Fruit fly (Drosophila melanogaster) whole organism, embryonic: ENCODE data around the gene gb.

Experiments used
- B-H2 ChIP-seq: fragments of 200-800 bp; sonication (Bioruptor generic); optimal IDR thresholded peaks from 2 replicates; lab custom pipeline; 2018; ENCODE audit warnings: missing biosample characterization, mild to moderate bottlenecking, missing genetic modification characterization
- Blimp-1 ChIP-seq: fragments of 200-800 bp; sonication (Bioruptor generic); optimal IDR thresholded peaks from 3 replicates; lab custom pipeline; 2018; ENCODE audit warnings: missing biosample characterization, missing genetic modification characterization, mild to moderate bottlenecking, moderate library complexity, missing genetic modification reagents
- CG10147 ChIP-seq: fragments of 200-800 bp; sonication (Bioruptor generic); optimal IDR thresholded peaks from 2 replicates; lab custom pipeline; 2019; ENCODE audit warnings: missing biosample characterization, mild to moderate bottlenecking, missing genetic modification characterization, moderate library complexity
- CG12659 ChIP-seq: fragments of 200-800 bp; sonication (Bioruptor generic); optimal IDR thresholded peaks from 3 replicates; lab custom pipeline; 2017; ENCODE audit warnings: mild to moderate bottlenecking, missing biosample characterization, missing genetic modification reagents, missing genetic modification characterization
- CG12942 ChIP-seq: fragments of 200-800 bp; sonication (Bioruptor generic); optimal IDR thresholded peaks from 3 replicates; lab custom pipeline; 2016; ENCODE audit warnings: missing biosample characterization, missing genetic modification characterization
- CG14710 ChIP-seq: fragments of 200-800 bp; sonication (Bioruptor generic); optimal IDR thresholded peaks from 3 replicates; lab custom pipeline; 2019; ENCODE audit warnings: missing biosample characterization, mild to moderate bottlenecking, missing genetic modification characterization, moderate library complexity
- CG15073 ChIP-seq: fragments of 200-800 bp; sonication (Bioruptor generic); optimal IDR thresholded peaks from 2 replicates; lab custom pipeline; 2016; ENCODE audit warnings: missing biosample characterization, missing genetic modification characterization
- CG1529 ChIP-seq: fragments of 200-800 bp; sonication (Bioruptor generic); optimal IDR thresholded peaks from 3 replicates; lab custom pipeline; 2018; ENCODE audit warnings: missing biosample characterization, missing genetic modification characterization
- CG16863 ChIP-seq: fragments of 200-800 bp; sonication (Bioruptor generic); optimal IDR thresholded peaks from 3 replicates; lab custom pipeline; 2016; ENCODE audit warnings: missing biosample characterization, missing genetic modification characterization
- CG17361 ChIP-seq: fragments of 200-800 bp; sonication (Bioruptor generic); IDR thresholded peaks from 3 replicates; pipeline ENCODE4 v1.3.6; 2022; ENCODE audit warnings: missing biosample characterization, missing genetic modification characterization
- CG18262 ChIP-seq: fragments of 200-800 bp; optimal IDR thresholded peaks from 3 replicates; lab custom pipeline; 2019; ENCODE audit warnings: missing biosample characterization, mild to moderate bottlenecking, missing genetic modification characterization, moderate library complexity
- CG2678 ChIP-seq: fragments of 200-800 bp; sonication (Bioruptor generic); optimal IDR thresholded peaks from 3 replicates; lab custom pipeline; 2019; ENCODE audit warnings: missing biosample characterization, mild to moderate bottlenecking, missing genetic modification characterization, moderate library complexity
- CG30020 ChIP-seq: fragments of 200-800 bp; optimal IDR thresholded peaks from 2 replicates; lab custom pipeline; 2019; ENCODE audit warnings: missing biosample characterization, mild to moderate bottlenecking, missing genetic modification characterization, moderate library complexity
- CG30431 ChIP-seq: fragments of 200-800 bp; sonication (Bioruptor generic); optimal IDR thresholded peaks from 2 replicates; lab custom pipeline; 2017; ENCODE audit warnings: missing biosample characterization, missing genetic modification characterization
- CG3281 ChIP-seq: fragments of 200-800 bp; sonication (Bioruptor generic); optimal IDR thresholded peaks from 3 replicates; lab custom pipeline; 2017; ENCODE audit warnings: missing biosample characterization, mild to moderate bottlenecking, missing genetic modification characterization
- CG34376 ChIP-seq: fragments of 200-800 bp; sonication (Bioruptor generic); optimal IDR thresholded peaks from 2 replicates; lab custom pipeline; 2018; ENCODE audit warnings: missing biosample characterization, mild to moderate bottlenecking, missing genetic modification characterization
- CG5180 ChIP-seq: fragments of 200-800 bp; sonication (Bioruptor generic); optimal IDR thresholded peaks from 3 replicates; lab custom pipeline; 2017; ENCODE audit warnings: missing biosample characterization, missing genetic modification characterization, mild to moderate bottlenecking, moderate library complexity, missing genetic modification reagents
- CG5953 ChIP-seq: fragments of 200-800 bp; sonication (Bioruptor generic); IDR thresholded peaks from 2 replicates; pipeline ENCODE4 v1.3.6; 2022; ENCODE audit warnings: missing biosample characterization, missing genetic modification characterization
- CG6175 ChIP-seq: fragments of 200-800 bp; sonication (Bioruptor generic); IDR thresholded peaks from 3 replicates; pipeline ENCODE4 v1.3.6; 2022; ENCODE audit warnings: missing biosample characterization, missing genetic modification characterization
- CG6254 ChIP-seq: fragments of 200-800 bp; sonication (Bioruptor generic); optimal IDR thresholded peaks from 3 replicates; lab custom pipeline; 2017; ENCODE audit warnings: mild to moderate bottlenecking, missing biosample characterization, missing genetic modification reagents, missing genetic modification characterization
- CG6854 ChIP-seq: fragments of 200-800 bp; sonication (Bioruptor generic); optimal IDR thresholded peaks from 3 replicates; lab custom pipeline; 2017; ENCODE audit warnings: missing biosample characterization, mild to moderate bottlenecking, missing genetic modification characterization
- CG7786 ChIP-seq: fragments of 200-800 bp; sonication (Bioruptor generic); optimal IDR thresholded peaks from 2 replicates; lab custom pipeline; 2016; ENCODE audit warnings: missing biosample characterization, missing genetic modification characterization
- CG9817 ChIP-seq: fragments of 200-800 bp; sonication (Bioruptor generic); optimal IDR thresholded peaks from 2 replicates; lab custom pipeline; 2018; ENCODE audit warnings: missing biosample characterization, mild to moderate bottlenecking, missing genetic modification characterization, moderate library complexity
- CG9876 ChIP-seq: fragments of 200-800 bp; sonication (Bioruptor generic); optimal IDR thresholded peaks from 2 replicates; lab custom pipeline; 2016; ENCODE audit warnings: missing biosample characterization, missing genetic modification characterization
- Dip3 ChIP-seq: fragments of 200-800 bp; sonication (Bioruptor generic); optimal IDR thresholded peaks from 3 replicates; lab custom pipeline; 2016; ENCODE audit warnings: missing biosample characterization, missing genetic modification characterization
- Dp ChIP-seq: fragments of 200-800 bp; sonication (Bioruptor generic); optimal IDR thresholded peaks from 2 replicates; lab custom pipeline; 2018; ENCODE audit warnings: missing biosample characterization, mild to moderate bottlenecking, missing genetic modification characterization, moderate library complexity
- Dref ChIP-seq: fragments of 200-800 bp; sonication (Bioruptor generic); IDR thresholded peaks from 2 replicates; pipeline ENCODE4 v1.3.6; 2022; ENCODE audit warnings: missing biosample characterization, missing genetic modification characterization
- Fer2 ChIP-seq: fragments of 200-800 bp; sonication (Bioruptor generic); optimal IDR thresholded peaks from 2 replicates; lab custom pipeline; 2018; ENCODE audit warnings: missing biosample characterization, mild to moderate bottlenecking, missing genetic modification characterization, moderate library complexity
- GATAe ChIP-seq: fragments of 200-800 bp; sonication (Bioruptor generic); conservative IDR thresholded peaks from 2 replicates; pipeline ENCODE4 v1.3.6; 2022; ENCODE audit warnings: missing biosample characterization, missing genetic modification characterization
- HHEX ChIP-seq: fragments of 200-800 bp; sonication (Bioruptor generic); optimal IDR thresholded peaks from 3 replicates; lab custom pipeline; 2017; ENCODE audit warnings: missing biosample characterization, mild to moderate bottlenecking, missing genetic modification characterization, missing genetic modification reagents
- Hsf ChIP-seq: fragments of 200-800 bp; sonication (Bioruptor generic); optimal IDR thresholded peaks from 3 replicates; lab custom pipeline; 2016; ENCODE audit warnings: missing biosample characterization, missing genetic modification characterization
- MBD-R2 ChIP-seq: fragments of 200-800 bp; sonication (Bioruptor generic); IDR thresholded peaks from 2 replicates; pipeline ENCODE4 v1.3.6; 2022; ENCODE audit warnings: missing biosample characterization, missing genetic modification characterization
- Side ChIP-seq: fragments of 200-800 bp; sonication (Bioruptor generic); optimal IDR thresholded peaks from 2 replicates; lab custom pipeline; 2016; ENCODE audit warnings: missing biosample characterization, missing genetic modification characterization
- TFAM ChIP-seq: fragments of 200-800 bp; sonication (Bioruptor generic); optimal IDR thresholded peaks from 2 replicates; lab custom pipeline; 2017; ENCODE audit warnings: missing biosample characterization, missing genetic modification characterization, inconsistent platforms
- cas ChIP-seq: fragments of 200-800 bp; sonication (Bioruptor generic); IDR thresholded peaks from 2 replicates; pipeline ENCODE4 v1.3.6; 2022; ENCODE audit warnings: missing biosample characterization, missing genetic modification characterization
- chn ChIP-seq: fragments of 200-800 bp; sonication (Bioruptor generic); optimal IDR thresholded peaks from 2 replicates; lab custom pipeline; 2016; ENCODE audit warnings: missing biosample characterization, missing genetic modification characterization
- crp ChIP-seq, 2 experiments: fragments of 200-800 bp; sonication (Bioruptor generic); optimal IDR thresholded peaks; 2 replicates in 1 of 2; 3 replicates in 1 of 2; lab custom pipeline; 2017; ENCODE audit warnings: missing biosample characterization in 2 of 2, missing genetic modification characterization in 2 of 2, mild to moderate bottlenecking in 1 of 2, moderate library complexity in 1 of 2
- dati ChIP-seq: fragments of 200-800 bp; sonication (Bioruptor generic); IDR thresholded peaks from 2 replicates; pipeline ENCODE4 v1.3.6; 2022; ENCODE audit warnings: missing biosample characterization, missing genetic modification characterization
- dpn ChIP-seq, 2 experiments: fragments of 200-800 bp; sonication (Bioruptor generic); optimal IDR thresholded peaks; 3 replicates each; lab custom pipeline; 2016; ENCODE audit warnings: missing biosample characterization in 2 of 2, missing genetic modification characterization in 2 of 2
- en ChIP-seq: fragments of 200-800 bp; sonication (Bioruptor generic); optimal IDR thresholded peaks from 2 replicates; lab custom pipeline; 2016; ENCODE audit warnings: missing biosample characterization, missing genetic modification characterization
- fd3F ChIP-seq: fragments of 200-800 bp; sonication (Bioruptor generic); optimal IDR thresholded peaks from 2 replicates; lab custom pipeline; 2018; ENCODE audit warnings: missing biosample characterization, mild to moderate bottlenecking, missing genetic modification characterization, moderate library complexity
- fd64A ChIP-seq: fragments of 200-800 bp; sonication (Bioruptor generic); optimal IDR thresholded peaks from 3 replicates; lab custom pipeline; 2018; ENCODE audit warnings: missing biosample characterization, mild to moderate bottlenecking, missing genetic modification characterization
- gfzf ChIP-seq: fragments of 200-800 bp; sonication (Bioruptor generic); optimal IDR thresholded peaks from 2 replicates; lab custom pipeline; 2016; ENCODE audit warnings: missing biosample characterization, mild to moderate bottlenecking, missing genetic modification characterization, moderate library complexity
- inv ChIP-seq: fragments of 200-800 bp; sonication (Bioruptor generic); IDR thresholded peaks from 2 replicates; pipeline ENCODE4 v1.3.6; 2022; ENCODE audit warnings: missing biosample characterization, missing genetic modification characterization; ENCODE audit not compliant: partially characterized antibody
- ken ChIP-seq: fragments of 200-800 bp; sonication (Bioruptor generic); IDR thresholded peaks from 3 replicates; pipeline ENCODE4 v1.3.6; 2022; ENCODE audit warnings: missing biosample characterization, missing genetic modification characterization
- otp ChIP-seq: fragments of 200-800 bp; sonication (Bioruptor generic); IDR thresholded peaks from 3 replicates; pipeline ENCODE4, ENCODE4 v1.3.6; 2022; ENCODE audit warnings: missing biosample characterization, missing genetic modification characterization
- shn ChIP-seq: fragments of 200-800 bp; sonication (Bioruptor generic); optimal IDR thresholded peaks from 3 replicates; lab custom pipeline; 2016; ENCODE audit warnings: missing biosample characterization, missing genetic modification characterization
- trem ChIP-seq: fragments of 200-800 bp; optimal IDR thresholded peaks from 3 replicates; lab custom pipeline; 2019; ENCODE audit warnings: missing biosample characterization, mild to moderate bottlenecking, missing genetic modification characterization, moderate library complexity
- zfh2 ChIP-seq: fragments of 200-800 bp; sonication (Bioruptor generic); optimal IDR thresholded peaks from 2 replicates; lab custom pipeline; 2016; ENCODE audit warnings: missing biosample characterization, missing genetic modification characterization

gb gene

DNA sequence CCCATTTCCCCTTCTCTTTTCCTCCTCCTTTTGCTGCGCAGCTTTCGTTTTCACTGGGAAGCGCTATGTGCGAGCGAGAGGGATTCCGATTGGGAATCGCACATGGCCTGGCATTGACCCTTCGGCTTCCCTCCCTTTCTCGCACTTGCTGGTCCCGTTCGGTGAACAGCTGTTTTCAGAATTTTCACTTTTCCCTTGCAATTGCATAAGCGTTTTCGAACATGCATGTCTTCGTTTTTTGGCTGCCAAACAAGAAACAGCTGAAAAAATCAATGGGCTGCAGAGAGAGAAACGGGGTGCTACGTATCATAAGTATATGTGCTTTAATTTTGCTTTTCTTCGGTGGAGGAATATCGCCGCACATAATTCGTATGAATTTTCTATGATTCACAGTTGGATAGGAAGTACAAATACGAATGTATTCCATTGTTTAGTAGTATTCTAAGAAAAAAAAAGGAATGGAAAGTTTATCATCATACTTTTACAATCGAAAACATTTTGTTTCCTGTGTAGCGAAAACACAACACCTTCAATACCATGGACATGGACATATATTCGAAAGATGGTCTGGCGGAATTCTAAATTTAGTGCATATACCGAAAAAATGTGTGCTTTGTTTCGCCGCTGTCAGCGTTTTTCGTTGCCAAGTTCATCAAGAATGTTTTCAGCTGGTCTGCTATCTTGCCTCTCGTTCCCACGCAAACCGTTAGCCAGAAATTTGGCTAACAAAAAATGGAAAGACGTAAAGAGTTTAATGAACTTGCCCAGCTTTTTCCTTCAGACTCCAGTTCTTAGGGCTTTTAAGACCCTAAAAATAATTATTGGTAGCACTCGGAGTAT, 40.3 kb upstream of the gb start (continued):
- TF ChIP-seq trem (tag; lab: Kevin White, UChicago), result no peak
- TF ChIP-seq CG34376 (GFP tag; lab: Kevin White, UChicago), result no peak
- TF ChIP-seq fd64A (GFP tag; lab: Kevin White, UChicago), result peak; percentile 1
- TF ChIP-seq Dref (GFP tag; lab: Robert Waterston, UW), result no peak
- TF ChIP-seq GATAe (GFP tag; lab: Robert Waterston, UW), result no peak
- TF ChIP-seq CG10147 (GFP tag; lab: Kevin White, UChicago), result peak; percentile 49
- peak; percentile 73 for TF ChIP-seq Blimp-1 (GFP tag; lab: Kevin White, UChicago)
- TF ChIP-seq CG14710, result peak; percentile 19
- TF ChIP-seq CG7786 (GFP tag; lab: Kevin White, UChicago), result peak; percentile 45
- no peak for TF ChIP-seq en (GFP tag; lab: Kevin White, UChicago)
- peak; percentile 43 for TF ChIP-seq fd3F
- TF ChIP-seq HHEX (GFP tag; lab: Kevin White, UChicago), result peak; percentile 63
- peak; percentile 35 for TF ChIP-seq CG16863
- TF ChIP-seq otp (GFP tag; lab: Robert Waterston, UW), result no peak
- peak; percentile 63 for TF ChIP-seq CG9817
- TF ChIP-seq Fer2 (tag; lab: Kevin White, UChicago), result peak; percentile 26
- peak; percentile 76 for TF ChIP-seq zfh2 (GFP tag; lab: Kevin White, UChicago)
- no peak for TF ChIP-seq CG5953 (GFP tag; lab: Robert Waterston, UW)
- no peak for TF ChIP-seq chn (GFP tag; lab: Kevin White, UChicago)
- TF ChIP-seq CG9876 (GFP tag; lab: Kevin White, UChicago), result no peak
- TF ChIP-seq CG6175 (GFP tag; lab: Robert Waterston, UW), result no peak
- TF ChIP-seq CG6854 (GFP tag; lab: Kevin White, UChicago), result no peak
- TF ChIP-seq CG17361 (GFP tag; lab: Robert Waterston, UW), result peak; percentile 71
- peak; percentile 34 for TF ChIP-seq CG12659 (GFP tag; lab: Kevin White, UChicago)
- no peak for TF ChIP-seq ken
- TF ChIP-seq CG30020 (tag; lab: Kevin White, UChicago), result no peak
- TF ChIP-seq Hsf (GFP tag; lab: Kevin White, UChicago), result no peak
- no peak for TF ChIP-seq Side (GFP tag; lab: Kevin White, UChicago)
- peak; percentile 19 for TF ChIP-seq CG30431 (GFP tag; lab: Kevin White, UChicago)
- TF ChIP-seq dpn (GFP tag; optimal IDR thresholded peaks at IDR 0.05; lab: Kevin White, UChicago), result peak in 1 of 2 experiments; percentile 29
- TF ChIP-seq Dp (GFP tag; lab: Kevin White, UChicago), result no peak
- no peak; the same call in 1 of the 2 replicates for TF ChIP-seq MBD-R2 (GFP tag; lab: Robert Waterston, UW)
- peak; percentile 29 for TF ChIP-seq CG18262 (tag; lab: Kevin White, UChicago)
- TF ChIP-seq CG1529 (GFP tag; lab: Kevin White, UChicago), result no peak
- TF ChIP-seq CG12942 (GFP tag; lab: Kevin White, UChicago), result peak; percentile 10
- peak; percentile 45 for TF ChIP-seq Dip3 (GFP tag; lab: Kevin White, UChicago)
- peak; percentile 62 for TF ChIP-seq CG3281 (GFP tag; lab: Kevin White, UChicago)
- TF ChIP-seq crp (GFP tag; optimal IDR thresholded peaks at IDR 0.05; lab: Kevin White, UChicago), result peak in 1 of 2 experiments; percentile 63
- TF ChIP-seq B-H2 (GFP tag; lab: Kevin White, UChicago), result no peak
- TF ChIP-seq CG5180 (GFP tag; lab: Kevin White, UChicago), result no peak
- TF ChIP-seq gfzf (GFP tag; lab: Kevin White, UChicago), result no peak
- TF ChIP-seq cas (GFP tag; lab: Robert Waterston, UW), result no peak
- no peak for TF ChIP-seq CG15073 (GFP tag; lab: Kevin White, UChicago)
- TF ChIP-seq TFAM, result no peak
- TF ChIP-seq shn (GFP tag; lab: Kevin White, UChicago), result peak; percentile 29
- peak; percentile 15 for TF ChIP-seq CG6254 (GFP tag; lab: Kevin White, UChicago)
- TF ChIP-seq dati (GFP tag; lab: Robert Waterston, UW), result no peak
- peak; percentile 69 for TF ChIP-seq CG2678
- TF ChIP-seq inv, result no peak
